Worm (Caenorhabditis elegans) whole organism, L1 larva: ENCODE measurements around the gene C02E7.10.

ENCODE experiments used
- C04F5.9 ChIP-seq: sonication (generic microtip); optimal IDR thresholded peaks from 2 replicates; lab custom pipeline; 2016; ENCODE audit warnings: missing genetic modification characterization, missing compliant biosample characterization
- blmp-1 ChIP-seq: fragments of 150-350 bp; optimal IDR thresholded peaks from 2 replicates; lab custom pipeline; 2014; ENCODE audit warnings: missing biosample characterization, missing genetic modification characterization
- ceh-63 ChIP-seq: fragments of 200-800 bp; sonication (Bioruptor generic); optimal IDR thresholded peaks from 2 replicates; lab custom pipeline; 2018; ENCODE audit warnings: mild to moderate bottlenecking, missing genetic modification characterization, missing compliant biosample characterization
- ceh-82 ChIP-seq, 3 experiments: fragments of 150-350 bp in 1 of 3; sonication (generic microtip) in 2 of 3; optimal IDR thresholded peaks; 2 replicates each; lab custom pipeline; 2014 to 2017; ENCODE audit warnings: missing biosample characterization in 3 of 3, missing genetic modification characterization in 3 of 3
- ces-1 ChIP-seq: fragments of 150-350 bp; optimal IDR thresholded peaks from 2 replicates; lab custom pipeline; 2014; ENCODE audit warnings: missing biosample characterization, missing genetic modification reagents, missing genetic modification characterization
- dsc-1 ChIP-seq: sonication (generic microtip); optimal IDR thresholded peaks from 2 replicates; lab custom pipeline; 2016; ENCODE audit warnings: mild to moderate bottlenecking, missing genetic modification characterization, missing compliant biosample characterization
- efl-1 ChIP-seq, 4 experiments: fragments of 150-350 bp; optimal IDR thresholded peaks in 3 of 4; peaks in 1 of 4; 1 replicate in 1 of 4; 2 replicates in 3 of 4; lab custom pipeline; 2014; ENCODE audit warnings: missing biosample characterization in 2 of 4, missing genetic modification characterization in 2 of 4, missing genetic modification reagents in 2 of 4
- efl-3 ChIP-seq: fragments of 200-800 bp; sonication (Bioruptor generic); optimal IDR thresholded peaks from 2 replicates; lab custom pipeline; 2018; ENCODE audit warnings: mild to moderate bottlenecking, missing genetic modification characterization, missing compliant biosample characterization
- egl-13 ChIP-seq: sonication (generic microtip); optimal IDR thresholded peaks from 2 replicates; lab custom pipeline; 2016; ENCODE audit warnings: missing genotype, missing genetic modification reagents, missing genetic modification characterization, missing compliant biosample characterization
- elt-2 ChIP-seq: sonication (generic microtip); optimal IDR thresholded peaks from 2 replicates; lab custom pipeline; 2016; ENCODE audit warnings: missing genetic modification characterization, mild to moderate bottlenecking, inconsistent platforms, missing compliant biosample characterization, missing genetic modification reagents
- fkh-10 ChIP-seq: sonication (generic microtip); optimal IDR thresholded peaks from 2 replicates; lab custom pipeline; 2017; ENCODE audit warnings: missing biosample characterization, missing genetic modification reagents, missing genetic modification characterization
- hlh-17 ChIP-seq: fragments of 200-800 bp; sonication (Bioruptor generic); optimal IDR thresholded peaks from 2 replicates; lab custom pipeline; 2018; ENCODE audit warnings: missing genetic modification characterization, mild to moderate bottlenecking, missing compliant biosample characterization, moderate library complexity, borderline replicate concordance
- hlh-4 ChIP-seq: sonication (generic microtip); optimal IDR thresholded peaks from 2 replicates; lab custom pipeline; 2016; ENCODE audit warnings: mild to moderate bottlenecking, missing genetic modification characterization, missing compliant biosample characterization
- hpl-2 ChIP-seq: fragments of 150-350 bp; optimal IDR thresholded peaks from 2 replicates; lab custom pipeline; 2014; ENCODE audit warnings: missing biosample characterization, missing genetic modification reagents, missing genetic modification characterization
- jun-1 ChIP-seq: fragments of 150-350 bp; optimal IDR thresholded peaks from 2 replicates; lab custom pipeline; 2014; ENCODE audit warnings: missing biosample characterization, missing genetic modification reagents, missing genetic modification characterization
- lin-13 ChIP-seq: fragments of 150-350 bp; optimal IDR thresholded peaks from 2 replicates; lab custom pipeline; 2014; ENCODE audit warnings: missing biosample characterization, missing genetic modification reagents, missing genetic modification characterization
- lin-14 ChIP-seq: fragments of 200-800 bp; sonication (Bioruptor generic); optimal IDR thresholded peaks from 2 replicates; lab custom pipeline; 2018; ENCODE audit warnings: mild to moderate bottlenecking, missing genetic modification characterization, moderate library complexity, missing compliant biosample characterization
- lin-15B ChIP-seq: fragments of 150-350 bp; sonication (generic microtip); optimal IDR thresholded peaks from 3 replicates; lab custom pipeline; 2014; ENCODE audit warnings: missing biosample characterization, missing genetic modification characterization
- lin-35 ChIP-seq, 2 experiments: fragments of 150-350 bp; optimal IDR thresholded peaks; 2 replicates each; lab custom pipeline; 2014; ENCODE audit warnings: missing biosample characterization in 2 of 2, missing genetic modification characterization in 2 of 2, missing genetic modification reagents in 2 of 2
- mab-9 ChIP-seq: fragments of 200-800 bp; sonication (Bioruptor generic); IDR thresholded peaks from 2 replicates; pipeline ENCODE4 v1.3.6; 2022; ENCODE audit warnings: missing genetic modification reagents, missing genetic modification characterization, missing compliant biosample characterization
- nhr-19 ChIP-seq: fragments of 200-800 bp; sonication (Bioruptor generic); conservative IDR thresholded peaks from 2 replicates; pipeline ENCODE4 v1.3.6; 2022; ENCODE audit warnings: missing genetic modification characterization, missing compliant biosample characterization
- nhr-20 ChIP-seq: sonication (generic microtip); optimal IDR thresholded peaks from 2 replicates; lab custom pipeline; 2016; ENCODE audit warnings: mild to moderate bottlenecking, missing genetic modification characterization, missing compliant biosample characterization
- nhr-28 ChIP-seq: fragments of 150-350 bp; optimal IDR thresholded peaks from 2 replicates; lab custom pipeline; 2014; ENCODE audit warnings: missing biosample characterization, missing genetic modification characterization
- nhr-71 ChIP-seq: sonication (generic microtip); optimal IDR thresholded peaks from 2 replicates; lab custom pipeline; 2016; ENCODE audit warnings: mild to moderate bottlenecking, missing genetic modification characterization, moderate library complexity, missing compliant biosample characterization
- pqm-1 ChIP-seq: sonication (generic microtip); optimal IDR thresholded peaks from 3 replicates; lab custom pipeline; 2017; ENCODE audit warnings: missing biosample characterization, missing genetic modification characterization
- rnt-1 ChIP-seq: sonication (generic microtip); optimal IDR thresholded peaks from 2 replicates; lab custom pipeline; 2016; ENCODE audit warnings: mild to moderate bottlenecking, missing genetic modification characterization, moderate library complexity, missing compliant biosample characterization
- sox-4 ChIP-seq: sonication (generic microtip); optimal IDR thresholded peaks from 2 replicates; lab custom pipeline; 2016; ENCODE audit warnings: missing genetic modification characterization, missing compliant biosample characterization
- sup-37 ChIP-seq: fragments of 200-800 bp; sonication (Bioruptor generic); optimal IDR thresholded peaks from 2 replicates; lab custom pipeline; 2018; ENCODE audit warnings: mild to moderate bottlenecking, missing genetic modification characterization, missing compliant biosample characterization
- tlp-1 ChIP-seq: fragments of 150-350 bp; optimal IDR thresholded peaks from 2 replicates; lab custom pipeline; 2014; ENCODE audit warnings: missing biosample characterization, missing genetic modification characterization
- unc-130 ChIP-seq: fragments of 150-350 bp; optimal IDR thresholded peaks from 2 replicates; lab custom pipeline; 2017; ENCODE audit warnings: missing biosample characterization, missing genetic modification characterization, inconsistent platforms
- unc-62 ChIP-seq: fragments of 150-350 bp; optimal IDR thresholded peaks from 2 replicates; lab custom pipeline; 2014; ENCODE audit warnings: missing biosample characterization, missing genetic modification reagents, missing genetic modification characterization
- vab-15 ChIP-seq: sonication (generic microtip); optimal IDR thresholded peaks from 2 replicates; lab custom pipeline; 2017; ENCODE audit warnings: missing genotype, mild to moderate bottlenecking, missing genetic modification characterization, missing compliant biosample characterization
- ztf-4 ChIP-seq: fragments of 150-350 bp; optimal IDR thresholded peaks from 2 replicates; lab custom pipeline; 2014; ENCODE audit warnings: missing biosample characterization, missing genetic modification characterization

Gene C02E7.10

ce11 chrV:4922024-4922423, 10.8 kb downstream of the C02E7.10 start, which contains the start of gene srh-22:
Gene srh-22 (plus strand): TSS chrV:4922324.
- TF ChIP-seq vab-15 (tag; lab: Kevin White, UChicago) (no peak), lin-15B (no peak), unc-62 (no peak), sox-4 (tag; lab: Kevin White, UChicago) (no peak), efl-1 (optimal IDR thresholded peaks at IDR 0.05; lab: Kevin White, UChicago) (no peak), efl-1 (GFP tag; optimal IDR thresholded peaks at IDR 0.05 in 1 of 2; lab: Kevin White, UChicago) (no peak), blmp-1 (tag; lab: Kevin White, UChicago) (no peak), nhr-28 (tag; lab: Kevin White, UChicago) (no peak), rnt-1 (tag; lab: Kevin White, UChicago) (no peak)

- peak; percentile 33 for TF ChIP-seq blmp-1 (tag; lab: Kevin White, UChicago)
- no peak for TF ChIP-seq ces-1 (GFP tag; lab: Kevin White, UChicago)
Measured at ce11 chrV:4920690-4921152, 12.1 kb downstream of the C02E7.10 start, which contains the start of the genes C02E7.8 and srh-23. Gene C02E7.8 (minus strand): TSS chrV:4920790. Gene srh-23 (plus strand): TSS chrV:4921102.

- TF ChIP-seq blmp-1 (tag; lab: Kevin White, UChicago) (peak; percentile 88), jun-1 (tag; lab: Kevin White, UChicago) (peak; percentile 2), hlh-4 (no peak), fkh-10 (GFP tag; lab: Kevin White, UChicago) (no peak), pqm-1 (no peak), ceh-82 (tag; optimal IDR thresholded peaks at IDR 0.05; lab: Kevin White, UChicago) (no peak), hlh-17 (GFP tag; lab: Kevin White, UChicago) (no peak), nhr-19 (no peak), ztf-4 (tag; lab: Kevin White, UChicago) (peak; percentile 81), efl-3 (GFP tag; lab: Kevin White, UChicago) (no peak)
- TF ChIP-seq, all 84 proteins: peak for 3
Measured at ce11 chrV:4918664-4919257, 14.1 kb downstream of the C02E7.10 start, which contains the start of gene C02E7.6. Gene C02E7.6 (plus strand): TSS chrV:4919207.

ce11 chrV:4918091-4918624, 14.7 kb downstream of the C02E7.10 start, which contains the start of gene C02E7.7:
Gene C02E7.7 (minus strand): TSS chrV:4918574.
- TF ChIP-seq ceh-63 (GFP tag; lab: Kevin White, UChicago) (no peak), nhr-28 (tag; lab: Kevin White, UChicago) (no peak), dsc-1 (no peak), unc-130 (tag; lab: Kevin White, UChicago) (no peak), hpl-2 (no peak)

ce11 chrV:4914879-4915278, 18.0 kb downstream of the C02E7.10 start, which contains the start of gene H23N18.6:
Gene H23N18.6 (minus strand): TSS chrV:4915079.
- TF ChIP-seq unc-62 (no peak), rnt-1 (tag; lab: Kevin White, UChicago) (no peak), tlp-1 (peak; percentile 38), dsc-1 (no peak), C04F5.9 (tag; lab: Kevin White, UChicago) (no peak), lin-14 (no peak), elt-2 (peak; percentile 75), mab-9 (GFP tag; lab: Robert Waterston, UW) (no peak), nhr-71 (tag; lab: Kevin White, UChicago) (no peak), lin-13 (no peak), lin-35 (GFP tag; optimal IDR thresholded peaks at IDR 0.05; lab: Kevin White, UChicago) (no peak), fkh-10 (GFP tag; lab: Kevin White, UChicago) (no peak), nhr-20 (tag; lab: Kevin White, UChicago) (no peak), egl-13 (tag; lab: Kevin White, UChicago) (no peak), sup-37 (GFP tag; lab: Kevin White, UChicago) (no peak)
